Worm (Caenorhabditis elegans) whole organism, L4 larva: ENCODE measurements around the gene Y49F6B.19.

ENCODE experiments used
- nhr-77 ChIP-seq: fragments of 150-350 bp; optimal IDR thresholded peaks from 2 replicates; lab custom pipeline; 2014; ENCODE audit warnings: missing biosample characterization, missing genetic modification characterization
- unc-39 ChIP-seq: sonication (generic microtip); optimal IDR thresholded peaks from 2 replicates; lab custom pipeline; 2017; ENCODE audit warnings: missing biosample characterization, missing genetic modification characterization

- TF ChIP-seq unc-39 = no peak
- no peak for TF ChIP-seq nhr-77 (tag; lab: Kevin White, UChicago)
Measured at ce11 chrII:3556584-3556983, 44.4 kb upstream of the Y49F6B.19 start.
